Worm (Caenorhabditis elegans) whole organism, L3 larva: ENCODE measurements around the gene dhc-4.

Experiments used
- R02D3.7 ChIP-seq: fragments of 150-350 bp; optimal IDR thresholded peaks from 2 replicates; lab custom pipeline; 2014; ENCODE audit warnings: missing biosample characterization, missing genetic modification characterization
- ZK546.5 ChIP-seq: sonication (generic microtip); optimal IDR thresholded peaks from 2 replicates; lab custom pipeline; 2017; ENCODE audit warnings: missing biosample characterization, missing genetic modification characterization
- aly-2 ChIP-seq: fragments of 150-350 bp; optimal IDR thresholded peaks from 2 replicates; lab custom pipeline; 2014; ENCODE audit warnings: missing biosample characterization, missing genetic modification characterization
- ama-1 ChIP-seq: fragments of 150-350 bp; optimal IDR thresholded peaks from 2 replicates; lab custom pipeline; 2018
- ceh-16 ChIP-seq: sonication (generic microtip); optimal IDR thresholded peaks from 2 replicates; lab custom pipeline; 2017; ENCODE audit warnings: missing biosample characterization, missing genetic modification characterization
- ceh-28 ChIP-seq: fragments of 150-350 bp; optimal IDR thresholded peaks from 2 replicates; lab custom pipeline; 2014; ENCODE audit warnings: missing biosample characterization, missing genetic modification reagents, missing genetic modification characterization
- ceh-82 ChIP-seq: fragments of 150-350 bp; optimal IDR thresholded peaks from 2 replicates; lab custom pipeline; 2014; ENCODE audit warnings: missing biosample characterization, missing genetic modification characterization
- daf-12 ChIP-seq: fragments of 150-350 bp; optimal IDR thresholded peaks from 2 replicates; lab custom pipeline; 2014; ENCODE audit warnings: missing biosample characterization, missing genetic modification reagents, missing genetic modification characterization
- egl-27 ChIP-seq: sonication (generic microtip); optimal IDR thresholded peaks from 4 replicates; lab custom pipeline; 2017; ENCODE audit warnings: missing biosample characterization, missing genetic modification reagents, missing genetic modification characterization
- egl-5 ChIP-seq: fragments of 150-350 bp; optimal IDR thresholded peaks from 2 replicates; lab custom pipeline; 2017; ENCODE audit warnings: missing biosample characterization, missing genetic modification reagents, missing genetic modification characterization, inconsistent platforms
- elt-1 ChIP-seq: fragments of 150-350 bp; optimal IDR thresholded peaks from 2 replicates; lab custom pipeline; 2014; ENCODE audit warnings: missing biosample characterization, missing genetic modification characterization
- elt-2 ChIP-seq: sonication (generic microtip); optimal IDR thresholded peaks from 2 replicates; lab custom pipeline; 2016; ENCODE audit warnings: missing genetic modification reagents, mild to moderate bottlenecking, missing genetic modification characterization, missing compliant biosample characterization
- elt-3 ChIP-seq, 3 experiments: fragments of 150-350 bp in 1 of 3; sonication (generic microtip) in 2 of 3; optimal IDR thresholded peaks; 2 replicates in 2 of 3; 4 replicates in 1 of 3; lab custom pipeline; 2014 to 2017; ENCODE audit warnings: missing biosample characterization in 3 of 3, missing genetic modification characterization in 3 of 3
- eor-1 ChIP-seq, 2 experiments: fragments of 150-350 bp; optimal IDR thresholded peaks; 2 replicates each; lab custom pipeline; 2014 to 2018; ENCODE audit warnings: missing biosample characterization in 2 of 2, missing genetic modification characterization in 2 of 2
- fos-1 ChIP-seq: fragments of 150-350 bp; optimal IDR thresholded peaks from 2 replicates; lab custom pipeline; 2014; ENCODE audit warnings: missing biosample characterization, missing genetic modification characterization
- jun-1 ChIP-seq: fragments of 150-350 bp; optimal IDR thresholded peaks from 2 replicates; lab custom pipeline; 2014; ENCODE audit warnings: missing biosample characterization, missing genetic modification reagents, missing genetic modification characterization
- lin-15B ChIP-seq: fragments of 150-350 bp; optimal IDR thresholded peaks from 2 replicates; lab custom pipeline; 2014; ENCODE audit warnings: missing biosample characterization, missing genetic modification characterization
- lin-39 ChIP-seq: fragments of 150-350 bp; optimal IDR thresholded peaks from 2 replicates; lab custom pipeline; 2018; ENCODE audit warnings: missing biosample characterization, missing genetic modification reagents, missing genetic modification characterization
- lsy-12 ChIP-seq: sonication (generic microtip); optimal IDR thresholded peaks from 2 replicates; lab custom pipeline; 2016; ENCODE audit warnings: mild to moderate bottlenecking, missing genetic modification characterization, missing compliant biosample characterization
- mdl-1 ChIP-seq: fragments of 150-350 bp; optimal IDR thresholded peaks from 2 replicates; lab custom pipeline; 2014; ENCODE audit warnings: missing biosample characterization, missing genetic modification characterization
- mml-1 ChIP-seq: fragments of 150-350 bp; sonication (generic microtip); optimal IDR thresholded peaks from 3 replicates; lab custom pipeline; 2014; ENCODE audit warnings: missing biosample characterization, missing genetic modification characterization
- nfya-1 ChIP-seq: sonication (generic microtip); optimal IDR thresholded peaks from 2 replicates; lab custom pipeline; 2017; ENCODE audit warnings: missing genetic modification characterization, mild to moderate bottlenecking, missing compliant biosample characterization, antibody characterized with exemption, moderate library complexity; ENCODE audit not compliant: insufficient read depth
- nhr-11 ChIP-seq: fragments of 150-350 bp; optimal IDR thresholded peaks from 2 replicates; lab custom pipeline; 2014; ENCODE audit warnings: missing biosample characterization, missing genetic modification characterization
- nhr-23 ChIP-seq: fragments of 150-350 bp; optimal IDR thresholded peaks from 2 replicates; lab custom pipeline; 2014; ENCODE audit warnings: missing biosample characterization, missing genetic modification reagents, missing genetic modification characterization
- nhr-237 ChIP-seq: fragments of 150-350 bp; optimal IDR thresholded peaks from 2 replicates; lab custom pipeline; 2014; ENCODE audit warnings: missing biosample characterization, missing genetic modification characterization
- nhr-25 ChIP-seq: sonication (generic microtip); optimal IDR thresholded peaks from 2 replicates; lab custom pipeline; 2017; ENCODE audit warnings: missing biosample characterization, missing genetic modification characterization
- nhr-28 ChIP-seq: fragments of 150-350 bp; optimal IDR thresholded peaks from 2 replicates; lab custom pipeline; 2014; ENCODE audit warnings: missing biosample characterization, missing genetic modification characterization
- nhr-67 ChIP-seq: fragments of 150-350 bp; optimal IDR thresholded peaks from 2 replicates; lab custom pipeline; 2014; ENCODE audit warnings: missing biosample characterization, missing genetic modification characterization
- nhr-76 ChIP-seq: fragments of 150-350 bp; sonication (generic microtip); optimal IDR thresholded peaks from 5 replicates; lab custom pipeline; 2014; ENCODE audit warnings: missing biosample characterization, missing genetic modification characterization
- nhr-77 ChIP-seq: fragments of 150-350 bp; optimal IDR thresholded peaks from 2 replicates; lab custom pipeline; 2014; ENCODE audit warnings: missing biosample characterization, missing genetic modification characterization
- pha-4 ChIP-seq: fragments of 150-350 bp; optimal IDR thresholded peaks from 2 replicates; lab custom pipeline; 2014; ENCODE audit warnings: missing biosample characterization, missing genetic modification reagents, missing genetic modification characterization
- pqm-1 ChIP-seq: fragments of 150-350 bp; optimal IDR thresholded peaks from 2 replicates; lab custom pipeline; 2017; ENCODE audit warnings: missing biosample characterization, missing genetic modification characterization, inconsistent platforms
- sea-2 ChIP-seq: fragments of 150-350 bp; sonication (generic microtip); optimal IDR thresholded peaks from 4 replicates; lab custom pipeline; 2014; ENCODE audit warnings: missing biosample characterization, missing genetic modification reagents, missing genetic modification characterization
- skn-1 ChIP-seq: fragments of 150-350 bp; optimal IDR thresholded peaks from 2 replicates; lab custom pipeline; 2014; ENCODE audit warnings: missing biosample characterization, missing genetic modification characterization
- snpc-4 ChIP-seq: fragments of 150-350 bp; optimal IDR thresholded peaks from 2 replicates; lab custom pipeline; 2014; ENCODE audit warnings: missing biosample characterization, missing genetic modification characterization
- unc-39 ChIP-seq: sonication (generic microtip); optimal IDR thresholded peaks from 4 replicates; lab custom pipeline; 2017; ENCODE audit warnings: missing biosample characterization, missing genetic modification characterization
- ztf-11 ChIP-seq: fragments of 150-350 bp; optimal IDR thresholded peaks from 2 replicates; lab custom pipeline; 2014; ENCODE audit warnings: missing biosample characterization, missing genetic modification characterization

The dhc-4 gene

DNA sequence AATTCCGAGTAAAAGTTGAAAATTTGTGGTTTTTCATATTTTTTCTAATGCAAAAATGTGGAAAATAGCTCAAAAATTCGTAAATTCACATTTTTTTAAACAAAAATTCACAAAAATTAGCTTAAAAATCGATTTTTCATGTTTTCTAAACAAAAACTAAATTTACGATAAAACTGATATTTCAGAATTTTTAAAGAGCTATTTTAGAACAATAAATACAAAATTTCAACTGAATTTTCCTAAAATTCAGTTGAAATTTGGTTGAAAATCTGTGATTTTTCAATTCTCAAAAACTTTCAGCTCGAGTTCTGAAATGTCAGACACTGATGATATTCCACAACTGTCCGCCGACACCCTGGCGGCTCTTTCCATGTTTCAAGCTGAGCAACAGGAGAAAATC is 36.4 kb upstream of the dhc-4 start, which contains the start of gene M142.8:
TSS of gene M142.8 (plus strand) at position 301 of the 400 bp plus-strand sequence.
- no peak for TF ChIP-seq nhr-77 (tag; lab: Kevin White, UChicago)
- TF ChIP-seq nhr-11 = no peak
- TF ChIP-seq nhr-237 (tag; lab: Kevin White, UChicago) = no peak
- no peak for TF ChIP-seq unc-39
- no peak for TF ChIP-seq eor-1 (tag; optimal IDR thresholded peaks at IDR 0.05; lab: Kevin White, UChicago)
- no peak for TF ChIP-seq elt-3 (tag; optimal IDR thresholded peaks at IDR 0.05; lab: Kevin White, UChicago)
- no peak for TF ChIP-seq ceh-28 (tag; lab: Kevin White, UChicago)
- no peak for TF ChIP-seq skn-1 (tag; lab: Kevin White, UChicago)
- no peak for TF ChIP-seq nhr-25 (tag; lab: Kevin White, UChicago)

DNA sequence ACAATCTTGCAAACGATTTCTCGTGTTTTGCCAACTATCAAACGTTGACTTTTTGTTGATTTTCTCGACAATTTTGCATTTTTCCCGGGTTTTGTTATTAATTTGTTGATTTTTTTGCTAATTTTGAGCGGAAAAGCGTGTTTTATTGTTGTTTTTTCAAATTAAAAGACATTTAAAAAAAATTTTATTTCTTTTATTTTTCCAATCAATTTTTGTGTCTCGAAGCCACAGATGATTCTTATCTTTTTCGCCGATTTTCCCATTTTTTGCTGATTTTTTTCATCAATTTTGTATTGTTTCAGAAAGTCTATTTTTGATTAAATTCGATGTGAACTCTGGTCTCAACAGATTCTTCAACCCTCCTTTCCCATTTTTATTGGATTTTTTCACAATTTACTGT is 33.8 kb upstream of the dhc-4 start, which contains the start of gene rle-1:
TSS of gene rle-1 (plus strand) at position 301 of the 400 bp plus-strand sequence.
- TF ChIP-seq pqm-1 (no peak), egl-27 (tag; lab: Kevin White, UChicago) (no peak), mdl-1 (tag; lab: Kevin White, UChicago) (no peak), R02D3.7 (tag; lab: Kevin White, UChicago) (no peak), ceh-82 (tag; lab: Kevin White, UChicago) (no peak), pha-4 (no peak), ceh-16 (no peak), ztf-11 (tag; lab: Kevin White, UChicago) (no peak), aly-2 (tag; lab: Kevin White, UChicago) (no peak), egl-5 (tag; lab: Kevin White, UChicago) (no peak), lsy-12 (tag; lab: Kevin White, UChicago) (no peak), elt-3 (tag; optimal IDR thresholded peaks at IDR 0.05; lab: Kevin White, UChicago) (no peak)

- TF ChIP-seq elt-1 (tag; lab: Kevin White, UChicago) (no peak), daf-12 (tag; lab: Kevin White, UChicago) (no peak), ZK546.5 (no peak), mml-1 (tag; lab: Kevin White, UChicago) (no peak), nhr-28 (tag; lab: Kevin White, UChicago) (no peak), ceh-16 (no peak), nhr-67 (tag; lab: Kevin White, UChicago) (no peak), sea-2 (GFP tag; lab: Kevin White, UChicago) (no peak), lin-39 (tag; lab: Kevin White, UChicago) (no peak), lin-15B (tag; lab: Kevin White, UChicago) (no peak), ztf-11 (tag; lab: Kevin White, UChicago) (no peak), nhr-25 (tag; lab: Kevin White, UChicago) (no peak), R02D3.7 (tag; lab: Kevin White, UChicago) (no peak), nhr-11 (no peak), ceh-28 (tag; lab: Kevin White, UChicago) (no peak), aly-2 (tag; lab: Kevin White, UChicago) (no peak), elt-2 (tag; lab: Kevin White, UChicago) (no peak), pqm-1 (no peak), fos-1 (no peak), elt-3 (tag; optimal IDR thresholded peaks at IDR 0.05; lab: Kevin White, UChicago) (no peak)
These were observed 30.6 kb upstream of the dhc-4 start for ce11 chrIII:10939184-10939583.

DNA sequence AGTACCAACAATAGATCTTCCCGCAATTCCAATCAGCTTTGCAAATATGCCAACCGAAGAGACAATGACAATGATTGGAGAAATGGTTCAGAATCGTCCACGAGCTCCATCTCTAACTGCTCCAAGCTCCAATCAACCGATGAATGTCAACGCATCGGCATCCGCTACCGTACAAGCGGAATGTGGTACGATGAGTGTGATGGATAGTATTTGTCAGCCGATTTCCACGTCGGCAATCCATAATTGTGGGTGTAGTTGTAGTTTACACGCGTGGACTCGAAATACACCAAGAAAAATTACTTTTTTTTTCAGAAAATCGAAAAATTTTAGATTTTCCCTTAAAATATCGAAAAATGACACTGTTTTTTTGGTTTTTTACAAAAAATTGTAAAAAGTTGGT is 26.8 kb upstream of the dhc-4 start:
- TF ChIP-seq nhr-23 (tag; lab: Kevin White, UChicago) (no peak), ceh-82 (tag; lab: Kevin White, UChicago) (no peak), jun-1 (tag; lab: Kevin White, UChicago) (no peak), ama-1 (lab: Kevin White, UChicago) (no peak), aly-2 (tag; lab: Kevin White, UChicago) (no peak), nhr-76 (tag; lab: Kevin White, UChicago) (no peak), nhr-237 (tag; lab: Kevin White, UChicago) (no peak), sea-2 (GFP tag; lab: Kevin White, UChicago) (no peak), egl-5 (tag; lab: Kevin White, UChicago) (no peak), nfya-1 (tag; lab: Kevin White, UChicago) (no peak), pha-4 (no peak), elt-1 (tag; lab: Kevin White, UChicago) (no peak), snpc-4 (tag; lab: Kevin White, UChicago) (no peak), egl-27 (tag; lab: Kevin White, UChicago) (no peak), nhr-77 (tag; lab: Kevin White, UChicago) (no peak), nhr-11 (no peak), nhr-67 (tag; lab: Kevin White, UChicago) (no peak)
- TF ChIP-seq, all 47 proteins: peak for 0
